Fruit fly (Drosophila melanogaster) whole organism, embryonic: ENCODE measurements around the gene CG14356.
A peak's percentile ranks its signal among the peaks of the same experiment; 100 is the strongest.

Experiments used
- BEAF-32 ChIP-seq: fragments of 200-800 bp; sonication (Bioruptor generic); optimal IDR thresholded peaks from 3 replicates; lab custom pipeline; 2017; ENCODE audit warnings: missing biosample characterization, missing genetic modification characterization, mild to moderate bottlenecking, moderate library complexity, missing genetic modification reagents
- CG11247 ChIP-seq: fragments of 200-800 bp; sonication (Bioruptor generic); IDR thresholded peaks from 2 replicates; pipeline ENCODE4 v1.3.6; 2022; ENCODE audit warnings: missing biosample characterization, missing genetic modification characterization
- CG11456 ChIP-seq: fragments of 200-800 bp; sonication (Bioruptor generic); IDR thresholded peaks from 3 replicates; pipeline ENCODE4 v1.3.6; 2022; ENCODE audit warnings: missing biosample characterization, missing genetic modification characterization
- CG11696 ChIP-seq: fragments of 200-800 bp; sonication (Bioruptor generic); IDR thresholded peaks from 2 replicates; pipeline ENCODE4 v1.3.6; 2022; ENCODE audit warnings: missing biosample characterization, missing genetic modification characterization
- CG14710 ChIP-seq: fragments of 200-800 bp; sonication (Bioruptor generic); optimal IDR thresholded peaks from 3 replicates; lab custom pipeline; 2019; ENCODE audit warnings: missing biosample characterization, mild to moderate bottlenecking, missing genetic modification characterization, moderate library complexity
- CG1529 ChIP-seq: fragments of 200-800 bp; sonication (Bioruptor generic); optimal IDR thresholded peaks from 3 replicates; lab custom pipeline; 2018; ENCODE audit warnings: missing biosample characterization, missing genetic modification characterization
- CG1602 ChIP-seq: fragments of 200-800 bp; sonication (Bioruptor generic); optimal IDR thresholded peaks from 3 replicates; lab custom pipeline; 2016; ENCODE audit warnings: missing biosample characterization, missing genetic modification characterization
- CG16815 ChIP-seq: fragments of 200-800 bp; sonication (Bioruptor generic); optimal IDR thresholded peaks from 3 replicates; lab custom pipeline; 2017; ENCODE audit warnings: missing biosample characterization, mild to moderate bottlenecking, missing genetic modification characterization
- CG17328 ChIP-seq: fragments of 200-800 bp; sonication (Bioruptor generic); IDR thresholded peaks from 2 replicates; pipeline ENCODE4 v1.3.6; 2022; ENCODE audit warnings: missing biosample characterization, missing genetic modification characterization
- CG2202 ChIP-seq: fragments of 200-800 bp; sonication (Bioruptor generic); optimal IDR thresholded peaks from 2 replicates; lab custom pipeline; 2018; ENCODE audit warnings: missing biosample characterization, mild to moderate bottlenecking, missing genetic modification characterization
- CG2875 ChIP-seq: fragments of 200-800 bp; sonication (Bioruptor generic); optimal IDR thresholded peaks from 2 replicates; lab custom pipeline; 2017; ENCODE audit warnings: missing biosample characterization, mild to moderate bottlenecking, missing genetic modification characterization, missing genetic modification reagents
- CG30431 ChIP-seq: fragments of 200-800 bp; sonication (Bioruptor generic); optimal IDR thresholded peaks from 2 replicates; lab custom pipeline; 2017; ENCODE audit warnings: missing biosample characterization, missing genetic modification characterization
- CG32767 ChIP-seq: fragments of 200-800 bp; sonication (Bioruptor generic); IDR thresholded peaks from 2 replicates; pipeline ENCODE4 v1.3.6; 2022; ENCODE audit warnings: missing biosample characterization, missing genetic modification characterization
- CG33213 ChIP-seq: fragments of 200-800 bp; sonication (Bioruptor generic); optimal IDR thresholded peaks from 3 replicates; lab custom pipeline; 2016; ENCODE audit warnings: missing biosample characterization, missing genetic modification characterization
- CG34224 ChIP-seq: fragments of 200-800 bp; sonication (Bioruptor generic); IDR thresholded peaks from 3 replicates; pipeline ENCODE4 v1.3.6; 2022; ENCODE audit warnings: missing biosample characterization, missing genetic modification characterization; ENCODE audit not compliant: partially characterized antibody
- CG34376 ChIP-seq: fragments of 200-800 bp; sonication (Bioruptor generic); optimal IDR thresholded peaks from 2 replicates; lab custom pipeline; 2018; ENCODE audit warnings: missing biosample characterization, mild to moderate bottlenecking, missing genetic modification characterization
- CG3995 ChIP-seq: fragments of 200-800 bp; sonication (Bioruptor generic); optimal IDR thresholded peaks from 3 replicates; lab custom pipeline; 2016; ENCODE audit warnings: missing biosample characterization, missing genetic modification characterization
- CG4404 ChIP-seq: fragments of 200-800 bp; sonication (Bioruptor generic); IDR thresholded peaks from 2 replicates; pipeline ENCODE4 v1.3.6; 2022; ENCODE audit warnings: missing biosample characterization, missing genetic modification characterization
- CG4820 ChIP-seq: fragments of 200-800 bp; sonication (Bioruptor generic); optimal IDR thresholded peaks from 3 replicates; lab custom pipeline; 2016; ENCODE audit warnings: missing biosample characterization, missing genetic modification characterization
- CG7556 ChIP-seq: fragments of 200-800 bp; sonication (Bioruptor generic); optimal IDR thresholded peaks from 2 replicates; lab custom pipeline; 2017; ENCODE audit warnings: missing biosample characterization, mild to moderate bottlenecking, missing genetic modification characterization
- CG7928 ChIP-seq: fragments of 200-800 bp; sonication (Bioruptor generic); optimal IDR thresholded peaks from 2 replicates; lab custom pipeline; 2017; ENCODE audit warnings: missing biosample characterization, mild to moderate bottlenecking, missing genetic modification characterization
- CG8089 ChIP-seq: fragments of 200-800 bp; sonication (Bioruptor generic); optimal IDR thresholded peaks from 3 replicates; lab custom pipeline; 2016; ENCODE audit warnings: missing biosample characterization, missing genetic modification characterization
- CG8281 ChIP-seq: fragments of 200-800 bp; sonication (Bioruptor generic); optimal IDR thresholded peaks from 2 replicates; lab custom pipeline; 2018; ENCODE audit warnings: missing biosample characterization, mild to moderate bottlenecking, missing genetic modification characterization, moderate library complexity
- CG9876 ChIP-seq: fragments of 200-800 bp; sonication (Bioruptor generic); optimal IDR thresholded peaks from 2 replicates; lab custom pipeline; 2016; ENCODE audit warnings: missing biosample characterization, missing genetic modification characterization
- CHES-1-like ChIP-seq: fragments of 200-800 bp; sonication (Bioruptor generic); optimal IDR thresholded peaks from 2 replicates; lab custom pipeline; 2016; ENCODE audit warnings: missing biosample characterization, missing genetic modification characterization
- Dbx ChIP-seq: fragments of 200-800 bp; sonication (Bioruptor generic); IDR thresholded peaks from 3 replicates; pipeline ENCODE4 v1.3.6; 2022; ENCODE audit warnings: missing biosample characterization, missing genetic modification characterization
- E2f2 ChIP-seq: fragments of 200-800 bp; sonication (Bioruptor generic); IDR thresholded peaks from 2 replicates; pipeline ENCODE4 v1.3.6; 2022; ENCODE audit warnings: missing biosample characterization, missing genetic modification characterization
- Elba2 ChIP-seq: fragments of 200-800 bp; sonication (Bioruptor generic); optimal IDR thresholded peaks from 3 replicates; lab custom pipeline; 2016; ENCODE audit warnings: missing biosample characterization, missing genetic modification characterization
- HLH54F ChIP-seq: fragments of 200-800 bp; sonication (Bioruptor generic); optimal IDR thresholded peaks from 3 replicates; lab custom pipeline; 2016; ENCODE audit warnings: missing biosample characterization, missing genetic modification characterization
- Max ChIP-seq: fragments of 200-800 bp; sonication (Bioruptor generic); optimal IDR thresholded peaks from 2 replicates; lab custom pipeline; 2016; ENCODE audit warnings: missing biosample characterization, mild to moderate bottlenecking, missing genetic modification characterization
- Oaz ChIP-seq: fragments of 200-800 bp; sonication (Bioruptor generic); IDR thresholded peaks from 2 replicates; pipeline ENCODE4 v1.3.6; 2022; ENCODE audit warnings: missing biosample characterization, missing genetic modification characterization
- Rfx ChIP-seq: fragments of 200-800 bp; sonication (Bioruptor generic); IDR thresholded peaks from 2 replicates; pipeline ENCODE4 v1.3.6; 2022; ENCODE audit warnings: missing biosample characterization, missing genetic modification characterization
- Sin3A ChIP-seq: fragments of >200 bp; optimal IDR thresholded peaks from 2 replicates; lab custom pipeline; 2018
- Spps ChIP-seq: fragments of 200-800 bp; sonication (Bioruptor generic); optimal IDR thresholded peaks from 2 replicates; lab custom pipeline; 2018; ENCODE audit warnings: missing biosample characterization, mild to moderate bottlenecking, missing genetic modification characterization
- Stat92E ChIP-seq, 3 experiments: fragments of >200 bp in 2 of 3; fragments of 200-800 bp in 1 of 3; sonication (Bioruptor generic) in 1 of 3; optimal IDR thresholded peaks; 2 replicates each; lab custom pipeline; 2017 to 2019; ENCODE audit warnings: missing biosample characterization in 3 of 3, missing genetic modification characterization in 3 of 3, mild to moderate bottlenecking in 1 of 3, moderate library complexity in 1 of 3
- TFAM ChIP-seq: fragments of 200-800 bp; sonication (Bioruptor generic); optimal IDR thresholded peaks from 2 replicates; lab custom pipeline; 2017; ENCODE audit warnings: missing biosample characterization, missing genetic modification characterization, inconsistent platforms
- caup ChIP-seq: fragments of 200-800 bp; sonication (Bioruptor generic); optimal IDR thresholded peaks from 3 replicates; lab custom pipeline; 2017; ENCODE audit warnings: missing biosample characterization, mild to moderate bottlenecking, missing genetic modification characterization, moderate library complexity; ENCODE audit not compliant: severe bottlenecking
- dmrt99B ChIP-seq: fragments of 200-800 bp; sonication (Bioruptor generic); optimal IDR thresholded peaks from 2 replicates; lab custom pipeline; 2018; ENCODE audit warnings: missing biosample characterization, mild to moderate bottlenecking, missing genetic modification characterization, moderate library complexity
- ems ChIP-seq: fragments of 200-800 bp; sonication (Bioruptor generic); optimal IDR thresholded peaks from 3 replicates; lab custom pipeline; 2016; ENCODE audit warnings: missing biosample characterization, missing genetic modification characterization
- fd102C ChIP-seq: fragments of 200-800 bp; sonication (Bioruptor generic); optimal IDR thresholded peaks from 2 replicates; lab custom pipeline; 2018; ENCODE audit warnings: missing biosample characterization, mild to moderate bottlenecking, missing genetic modification characterization, moderate library complexity
- grau ChIP-seq: fragments of 200-800 bp; optimal IDR thresholded peaks from 3 replicates; lab custom pipeline; 2019; ENCODE audit warnings: missing biosample characterization, mild to moderate bottlenecking, missing genetic modification characterization, moderate library complexity
- inv ChIP-seq: fragments of 200-800 bp; sonication (Bioruptor generic); IDR thresholded peaks from 2 replicates; pipeline ENCODE4 v1.3.6; 2022; ENCODE audit warnings: missing biosample characterization, missing genetic modification characterization; ENCODE audit not compliant: partially characterized antibody
- peb ChIP-seq: fragments of 200-800 bp; sonication (Bioruptor generic); IDR thresholded peaks from 2 replicates; pipeline ENCODE4 v1.3.6; 2022; ENCODE audit warnings: missing biosample characterization, missing genetic modification characterization
- psq ChIP-seq: fragments of 200-800 bp; sonication (Bioruptor generic); optimal IDR thresholded peaks from 2 replicates; lab custom pipeline; 2017; ENCODE audit warnings: missing biosample characterization, missing genetic modification characterization
- salm ChIP-seq: fragments of 200-800 bp; sonication (Bioruptor generic); optimal IDR thresholded peaks from 2 replicates; lab custom pipeline; 2018; ENCODE audit warnings: missing biosample characterization, mild to moderate bottlenecking, missing genetic modification characterization
- scrt ChIP-seq: fragments of 200-800 bp; sonication (Bioruptor generic); optimal IDR thresholded peaks from 2 replicates; lab custom pipeline; 2018; ENCODE audit warnings: missing biosample characterization, mild to moderate bottlenecking, missing genetic modification characterization, moderate library complexity
- sim ChIP-seq: fragments of 200-800 bp; sonication (Bioruptor generic); IDR thresholded peaks from 2 replicates; pipeline ENCODE4 v1.3.6; 2022; ENCODE audit warnings: missing biosample characterization, missing genetic modification characterization
- sima ChIP-seq: fragments of 200-800 bp; sonication (Bioruptor generic); optimal IDR thresholded peaks from 2 replicates; lab custom pipeline; 2016; ENCODE audit warnings: missing biosample characterization, missing genetic modification characterization
- tup ChIP-seq: fragments of 200-800 bp; sonication (Bioruptor generic); optimal IDR thresholded peaks from 2 replicates; lab custom pipeline; 2016; ENCODE audit warnings: missing biosample characterization, mild to moderate bottlenecking, missing genetic modification characterization, moderate library complexity
- zfh2 ChIP-seq: fragments of 200-800 bp; sonication (Bioruptor generic); optimal IDR thresholded peaks from 2 replicates; lab custom pipeline; 2016; ENCODE audit warnings: missing biosample characterization, missing genetic modification characterization

The CG14356 gene

DNA sequence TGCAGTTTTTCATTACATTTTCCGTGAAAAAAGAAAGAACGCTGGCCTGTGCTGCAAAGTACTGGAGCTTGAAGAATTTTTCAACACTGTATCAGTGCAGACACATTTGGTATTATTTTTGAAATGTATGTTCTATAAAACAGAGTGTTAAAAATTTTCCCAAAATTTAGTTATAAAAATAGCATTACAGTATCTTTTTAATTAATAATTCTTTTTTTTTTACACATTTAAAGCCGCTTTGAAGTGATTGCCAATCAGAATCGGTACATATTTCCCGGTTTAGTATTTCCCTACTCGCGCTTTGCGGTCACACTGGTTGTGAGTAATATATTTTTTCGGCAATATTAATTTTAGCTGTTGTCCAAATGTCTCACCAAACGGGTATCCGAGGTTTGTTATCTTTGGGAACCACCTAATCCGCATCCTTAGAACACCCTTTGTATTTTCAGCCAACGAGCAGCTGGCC, 9.5 kb downstream of the CG14356 start, which contains the start of the genes Abi and twf (continued):
- peak; percentile 58 for TF ChIP-seq ems (GFP tag; lab: Kevin White, UChicago)
- peak; percentile 12 for TF ChIP-seq fd102C (GFP tag; lab: Kevin White, UChicago)
- peak; percentile 29 for TF ChIP-seq CG33213
- TF ChIP-seq Dbx (GFP tag; lab: Robert Waterston, UW), result peak; percentile 75
- TF ChIP-seq Oaz (GFP tag; lab: Robert Waterston, UW), result no peak
- TF ChIP-seq BEAF-32, result peak; percentile 34
- TF ChIP-seq CG3995 (GFP tag; lab: Kevin White, UChicago), result peak; percentile 61
- peak; percentile 99 for TF ChIP-seq Elba2 (GFP tag; lab: Kevin White, UChicago)
- TF ChIP-seq CG11696 (GFP tag; lab: Robert Waterston, UW), result no peak
- peak; percentile 80 for TF ChIP-seq CG1602 (GFP tag; lab: Kevin White, UChicago)
- no peak for TF ChIP-seq CG9876
- TF ChIP-seq salm, result peak; percentile 15
- TF ChIP-seq E2f2 (GFP tag; lab: Robert Waterston, UW), result peak; percentile 54
- TF ChIP-seq caup (GFP tag; lab: Kevin White, UChicago), result peak; percentile 68
- no peak for TF ChIP-seq inv
- peak; percentile 49 for TF ChIP-seq dmrt99B (tag; lab: Kevin White, UChicago)
- TF ChIP-seq CHES-1-like (GFP tag; lab: Kevin White, UChicago), result peak; percentile 4
- 0 out of 3 replicates have a peak, but pooled peaks have one; percentile 10 for TF ChIP-seq CG34224 (GFP tag; lab: Robert Waterston, UW)
- TF ChIP-seq CG30431 (GFP tag; lab: Kevin White, UChicago), result peak; percentile 35
- peak; percentile 43 for TF ChIP-seq CG16815 (GFP tag; lab: Kevin White, UChicago)
- TF ChIP-seq CG11456, result peak; percentile 68; the same call in 1 of the 3 replicates
- TF ChIP-seq CG7556, result peak; percentile 50
- no peak for TF ChIP-seq sima (GFP tag; lab: Kevin White, UChicago)
- TF ChIP-seq CG1529 (GFP tag; lab: Kevin White, UChicago), result peak; percentile 4
- peak; percentile 64 for TF ChIP-seq Sin3A (lab: Kevin White, UChicago)
- peak; percentile 66; the same call in 1 of the 2 replicates for TF ChIP-seq CG17328 (GFP tag; lab: Robert Waterston, UW)
- TF ChIP-seq psq (GFP tag; lab: Kevin White, UChicago), result peak; percentile 42
- TF ChIP-seq sim (GFP tag; lab: Robert Waterston, UW), result 0 out of 2 replicates have a peak, but pooled peaks have one; percentile 19
- peak; percentile 85 for TF ChIP-seq Max (GFP tag; lab: Kevin White, UChicago)
- peak; percentile 78 for TF ChIP-seq HLH54F
- peak; percentile 61 for TF ChIP-seq CG11247 (GFP tag; lab: Robert Waterston, UW)
- TF ChIP-seq peb (GFP tag; lab: Robert Waterston, UW), result 0 out of 2 replicates have a peak, but pooled peaks have one; percentile 18
- TF ChIP-seq tup (GFP tag; lab: Kevin White, UChicago), result peak; percentile 46
- TF ChIP-seq Stat92E (GFP tag; optimal IDR thresholded peaks at IDR 0.05; lab: Kevin White, UChicago), result peak in 1 of 3 experiments; percentile 36
- TF ChIP-seq CG32767 (GFP tag; lab: Robert Waterston, UW), result no peak
- TF ChIP-seq CG2202 (tag; lab: Kevin White, UChicago), result peak; percentile 22
- peak; percentile 2 for TF ChIP-seq CG2875 (GFP tag; lab: Kevin White, UChicago)
- peak; percentile 56 for TF ChIP-seq CG34376 (GFP tag; lab: Kevin White, UChicago)
- peak; percentile 3 for TF ChIP-seq CG8281 (tag; lab: Kevin White, UChicago)
- peak; percentile 52; the same call in 1 of the 2 replicates for TF ChIP-seq CG4404 (GFP tag; lab: Robert Waterston, UW)
- TF ChIP-seq grau, result peak; percentile 57
- TF ChIP-seq Rfx, result peak; percentile 77
- TF ChIP-seq TFAM (GFP tag; lab: Kevin White, UChicago), result no peak
- TF ChIP-seq Spps (tag; lab: Kevin White, UChicago), result peak; percentile 29
- TF ChIP-seq CG14710, result peak; percentile 86
- peak; percentile 73 for TF ChIP-seq CG4820 (GFP tag; lab: Kevin White, UChicago)
- peak; percentile 74 for TF ChIP-seq zfh2 (GFP tag; lab: Kevin White, UChicago)
- TF ChIP-seq CG8089 (GFP tag; lab: Kevin White, UChicago), result peak; percentile 16
- TF ChIP-seq CG7928 (GFP tag; lab: Kevin White, UChicago), result no peak
- peak; percentile 31 for TF ChIP-seq scrt
